Worm (Caenorhabditis elegans) whole organism, L1 larva: ENCODE measurements around the gene F41E6.17.
A peak's percentile ranks its signal among the peaks of the same experiment; 100 is the strongest.

Experiments
- C34B4.2 ChIP-seq: sonication (generic microtip); optimal IDR thresholded peaks from 2 replicates; lab custom pipeline; 2017; ENCODE audit warnings: mild to moderate bottlenecking, missing genetic modification characterization, missing compliant biosample characterization
- aly-2 ChIP-seq: fragments of 150-350 bp; optimal IDR thresholded peaks from 2 replicates; lab custom pipeline; 2014; ENCODE audit warnings: missing biosample characterization, missing genetic modification characterization
- ceh-82 ChIP-seq, 3 experiments: fragments of 150-350 bp in 1 of 3; sonication (generic microtip) in 2 of 3; optimal IDR thresholded peaks; 2 replicates each; lab custom pipeline; 2014 to 2017; ENCODE audit warnings: missing biosample characterization in 3 of 3, missing genetic modification characterization in 3 of 3
- efl-1 ChIP-seq, 4 experiments: fragments of 150-350 bp; optimal IDR thresholded peaks in 3 of 4; peaks in 1 of 4; 1 replicate in 1 of 4; 2 replicates in 3 of 4; lab custom pipeline; 2014; ENCODE audit warnings: missing biosample characterization in 2 of 4, missing genetic modification characterization in 2 of 4, missing genetic modification reagents in 2 of 4
- elt-2 ChIP-seq: sonication (generic microtip); optimal IDR thresholded peaks from 2 replicates; lab custom pipeline; 2016; ENCODE audit warnings: missing genetic modification characterization, mild to moderate bottlenecking, inconsistent platforms, missing compliant biosample characterization, missing genetic modification reagents
- fkh-8 ChIP-seq: sonication (generic microtip); optimal IDR thresholded peaks from 2 replicates; lab custom pipeline; 2016; ENCODE audit warnings: mild to moderate bottlenecking, missing genetic modification characterization, missing compliant biosample characterization
- irx-1 ChIP-seq: sonication (generic microtip); optimal IDR thresholded peaks from 2 replicates; lab custom pipeline; 2016; ENCODE audit warnings: missing genetic modification characterization, missing compliant biosample characterization
- jun-1 ChIP-seq: fragments of 150-350 bp; optimal IDR thresholded peaks from 2 replicates; lab custom pipeline; 2014; ENCODE audit warnings: missing biosample characterization, missing genetic modification reagents, missing genetic modification characterization
- lin-35 ChIP-seq, 2 experiments: fragments of 150-350 bp; optimal IDR thresholded peaks; 2 replicates each; lab custom pipeline; 2014; ENCODE audit warnings: missing biosample characterization in 2 of 2, missing genetic modification characterization in 2 of 2, missing genetic modification reagents in 2 of 2
- lin-39 ChIP-seq: fragments of 150-350 bp; optimal IDR thresholded peaks from 2 replicates; lab custom pipeline; 2014; ENCODE audit warnings: missing biosample characterization, missing genetic modification reagents, missing genetic modification characterization
- lir-3 ChIP-seq: sonication (generic microtip); optimal IDR thresholded peaks from 2 replicates; lab custom pipeline; 2016; ENCODE audit warnings: mild to moderate bottlenecking, missing genetic modification characterization, moderate library complexity, missing compliant biosample characterization; ENCODE audit not compliant: poor library complexity
- mef-2 ChIP-seq: fragments of 150-350 bp; optimal IDR thresholded peaks from 2 replicates; lab custom pipeline; 2014; ENCODE audit warnings: missing biosample characterization, missing genetic modification characterization
- nhr-12 ChIP-seq: sonication (generic microtip); optimal IDR thresholded peaks from 2 replicates; lab custom pipeline; 2017; ENCODE audit warnings: missing biosample characterization, missing genetic modification characterization
- nhr-47 ChIP-seq: sonication (generic microtip); optimal IDR thresholded peaks from 2 replicates; lab custom pipeline; 2016; ENCODE audit warnings: mild to moderate bottlenecking, missing genetic modification characterization, moderate library complexity, missing compliant biosample characterization
- pax-3 ChIP-seq: fragments of 200-800 bp; sonication (Bioruptor generic); optimal IDR thresholded peaks from 2 replicates; lab custom pipeline; 2018; ENCODE audit warnings: mild to moderate bottlenecking, missing genetic modification characterization, moderate library complexity, missing compliant biosample characterization
- rnt-1 ChIP-seq: sonication (generic microtip); optimal IDR thresholded peaks from 2 replicates; lab custom pipeline; 2016; ENCODE audit warnings: mild to moderate bottlenecking, missing genetic modification characterization, moderate library complexity, missing compliant biosample characterization
- sox-4 ChIP-seq: sonication (generic microtip); optimal IDR thresholded peaks from 2 replicates; lab custom pipeline; 2016; ENCODE audit warnings: missing genetic modification characterization, missing compliant biosample characterization
- sup-37 ChIP-seq: fragments of 200-800 bp; sonication (Bioruptor generic); optimal IDR thresholded peaks from 2 replicates; lab custom pipeline; 2018; ENCODE audit warnings: mild to moderate bottlenecking, missing genetic modification characterization, missing compliant biosample characterization
- tlp-1 ChIP-seq: fragments of 150-350 bp; optimal IDR thresholded peaks from 2 replicates; lab custom pipeline; 2014; ENCODE audit warnings: missing biosample characterization, missing genetic modification characterization
- xbp-1 ChIP-seq: sonication (generic microtip); optimal IDR thresholded peaks from 2 replicates; lab custom pipeline; 2016; ENCODE audit warnings: missing genetic modification characterization, missing compliant biosample characterization

The F41E6.17 gene

ce11 chrV:8670759-8671158 lies 46.9 kb downstream of the F41E6.17 start:
- TF ChIP-seq sox-4 (tag; lab: Kevin White, UChicago) (no peak), xbp-1 (tag; lab: Kevin White, UChicago) (no peak), aly-2 (tag; lab: Kevin White, UChicago) (peak; percentile 2), irx-1 (tag; lab: Kevin White, UChicago) (no peak), lin-35 (GFP tag; optimal IDR thresholded peaks at IDR 0.05; lab: Kevin White, UChicago) (no peak)

DNA sequence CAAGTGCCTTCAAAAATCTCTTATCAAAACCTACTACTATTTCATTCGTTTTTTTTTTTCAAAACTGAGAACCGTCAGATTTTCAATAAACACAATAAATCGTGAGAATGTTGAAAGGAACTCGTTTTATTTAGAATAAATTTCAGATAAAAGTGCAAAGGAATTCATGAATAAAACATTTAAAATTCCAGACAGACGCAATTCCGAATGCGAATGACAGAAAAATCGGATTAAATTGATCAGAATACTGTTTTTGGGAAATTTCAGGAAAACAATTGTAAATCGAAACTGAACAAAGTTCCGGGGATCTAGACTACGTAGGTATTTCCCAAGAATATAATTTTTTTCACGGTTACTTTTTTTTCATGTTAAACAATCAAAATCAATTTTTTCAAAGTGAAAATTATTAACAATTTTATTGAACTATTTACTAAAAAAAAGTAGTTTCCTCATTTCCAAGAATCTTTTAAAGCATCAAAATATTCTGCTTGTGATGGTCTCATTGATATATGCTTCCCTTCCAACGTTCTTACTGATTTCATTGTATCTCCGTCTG lies 47.7 kb downstream of the F41E6.17 start:
- peak; percentile 73 for TF ChIP-seq aly-2 (tag; lab: Kevin White, UChicago)
- TF ChIP-seq mef-2 = no peak

DNA sequence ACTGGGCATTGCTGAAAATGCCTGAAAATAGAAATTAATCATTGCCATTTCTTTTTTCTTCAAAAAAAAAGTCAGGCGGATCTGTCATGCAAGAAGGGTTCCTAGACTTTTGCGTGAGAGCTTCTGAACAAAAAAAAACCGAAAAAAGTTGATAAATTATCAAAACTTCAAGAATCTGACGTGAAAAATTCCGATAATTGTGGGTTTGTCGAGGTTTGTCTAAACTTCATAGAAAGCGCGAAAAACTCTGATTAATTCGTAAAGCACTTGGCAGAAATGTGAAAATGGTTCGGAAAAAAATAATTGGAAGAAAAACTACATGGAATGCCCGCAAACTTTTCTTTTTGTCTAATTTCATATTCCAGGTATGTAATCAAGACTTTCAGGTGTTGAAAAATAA lies 49.6 kb downstream of the F41E6.17 start, which contains the start of gene ZC190.5:
Gene ZC190.5, minus strand, starts transcription at position 101 of the 400 bp plus-strand sequence.
- TF ChIP-seq aly-2 (tag; lab: Kevin White, UChicago) = no peak
- no peak for TF ChIP-seq C34B4.2 (tag; lab: Kevin White, UChicago)
- TF ChIP-seq elt-2 = no peak
- no peak for TF ChIP-seq jun-1
- peak; percentile 15 for TF ChIP-seq pax-3
- no peak for TF ChIP-seq nhr-47 (tag; lab: Kevin White, UChicago)
- TF ChIP-seq efl-1 (optimal IDR thresholded peaks at IDR 0.05; lab: Kevin White, UChicago) = no peak
- TF ChIP-seq efl-1 (GFP tag; optimal IDR thresholded peaks at IDR 0.05 in 1 of 2; lab: Kevin White, UChicago) = peak in 1 of 2 experiments; percentile 79
- TF ChIP-seq lin-39 (tag; lab: Kevin White, UChicago) = no peak
- no peak for TF ChIP-seq lir-3 (tag; lab: Kevin White, UChicago)
- no peak for TF ChIP-seq tlp-1
- TF ChIP-seq nhr-12 (tag; lab: Kevin White, UChicago) = no peak
- no peak for TF ChIP-seq rnt-1
- no peak for TF ChIP-seq ceh-82 (tag; optimal IDR thresholded peaks at IDR 0.05; lab: Kevin White, UChicago)
- TF ChIP-seq fkh-8 = peak; percentile 18
- TF ChIP-seq sup-37 (GFP tag; lab: Kevin White, UChicago) = no peak
